Worm (Caenorhabditis elegans): ENCODE results near the gene nlp-31.

The nlp-31 gene

DNA sequence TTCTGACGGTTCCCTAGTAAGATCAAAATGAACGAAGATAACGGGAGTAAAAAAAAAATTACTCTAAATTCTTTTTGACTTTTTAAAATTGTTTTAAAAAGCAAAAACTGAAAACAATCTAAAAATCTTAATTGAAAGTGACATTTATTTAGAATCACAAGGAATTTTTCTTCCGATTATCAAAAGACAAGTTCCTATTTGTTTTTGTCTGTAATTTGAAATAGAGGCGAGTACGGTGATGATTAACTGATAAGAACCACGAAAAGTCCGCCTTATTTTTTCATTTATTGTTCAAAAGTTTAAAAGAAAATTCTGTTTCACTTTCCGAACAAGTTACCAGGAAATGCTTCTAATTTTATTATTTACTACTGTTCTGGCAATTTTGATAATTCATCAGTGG is 30.1 kb upstream of the nlp-31 start, which contains the start of gene dach-1:
TSS of gene dach-1 (plus strand) at position 301 of the 400 bp plus-strand sequence.
- TF ChIP-seq ceh-82 (tag; optimal IDR thresholded peaks at IDR 0.05) (no peak), lin-39 (tag; optimal IDR thresholded peaks at IDR 0.05) (no peak), elt-2 (tag; optimal IDR thresholded peaks at IDR 0.05) (no peak), egl-5 (tag; optimal IDR thresholded peaks at IDR 0.05) (no peak), mdl-1 (tag; optimal IDR thresholded peaks at IDR 0.05) (no peak), unc-39 (tag; optimal IDR thresholded peaks at IDR 0.05) (no peak), aly-2 (tag; optimal IDR thresholded peaks at IDR 0.05) (no peak), lin-15B (tag; optimal IDR thresholded peaks at IDR 0.05) (no peak), ceh-9 (tag; optimal IDR thresholded peaks at IDR 0.05) (no peak)

DNA sequence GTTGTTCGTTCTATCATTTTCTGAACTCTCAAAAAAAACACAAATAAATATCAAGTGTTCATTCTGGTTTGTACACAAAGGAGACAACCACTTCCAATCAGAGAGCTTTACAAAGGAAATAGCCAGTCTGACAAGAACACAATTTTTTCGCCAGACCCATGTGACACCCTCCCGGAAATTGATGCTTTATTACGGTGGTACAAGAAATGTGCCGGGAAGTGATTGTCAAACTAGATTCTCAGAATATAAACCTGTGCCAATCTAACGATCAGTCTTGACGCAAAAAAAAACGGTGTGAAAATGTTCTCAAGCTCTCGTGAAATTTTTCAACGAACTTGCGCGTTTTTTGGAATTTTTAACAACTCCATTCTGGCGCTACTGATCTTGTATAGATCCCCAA is 26.1 kb upstream of the nlp-31 start, which contains the start of gene str-247:
TSS of gene str-247 (plus strand) at position 301 of the 400 bp plus-strand sequence.
- TF ChIP-seq nhr-11 (tag; optimal IDR thresholded peaks at IDR 0.05) (no peak), lsy-12 (tag; optimal IDR thresholded peaks at IDR 0.05) (no peak), nhr-43 (tag; optimal IDR thresholded peaks at IDR 0.05; ENCODE audit: poor library complexity, severe bottlenecking) (no peak), mdl-1 (tag; optimal IDR thresholded peaks at IDR 0.05) (no peak), egl-27 (tag; optimal IDR thresholded peaks at IDR 0.05) (no peak), lin-39 (tag; optimal IDR thresholded peaks at IDR 0.05) (no peak), nhr-77 (tag; optimal IDR thresholded peaks at IDR 0.05) (no peak), ztf-11 (tag; optimal IDR thresholded peaks at IDR 0.05) (no peak), zag-1 (tag; optimal IDR thresholded peaks at IDR 0.05) (no peak), ZK546.5 (tag; optimal IDR thresholded peaks at IDR 0.05) (no peak), ztf-4 (tag; optimal IDR thresholded peaks at IDR 0.05) (no peak), nhr-76 (tag; optimal IDR thresholded peaks at IDR 0.05) (no peak), nhr-237 (tag; optimal IDR thresholded peaks at IDR 0.05) (no peak)

DNA sequence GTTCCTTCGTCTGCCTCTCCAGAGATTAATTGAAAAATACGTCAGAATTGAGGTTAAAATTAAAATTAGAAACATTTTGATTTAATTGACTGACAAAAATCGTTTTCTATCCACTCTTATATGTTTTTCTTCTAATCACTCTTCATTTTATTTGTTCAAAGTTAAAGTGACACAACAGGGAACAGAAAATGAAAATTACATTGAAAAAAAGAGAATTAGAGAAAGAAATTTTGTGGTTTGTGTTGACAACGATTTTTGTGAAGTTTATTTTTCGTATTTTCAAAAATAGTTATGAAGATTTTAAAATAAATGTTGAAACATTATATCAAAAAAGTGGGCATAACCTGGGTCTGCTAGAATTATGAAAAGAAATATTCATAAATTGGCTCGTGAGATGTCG is 22.2 kb upstream of the nlp-31 start, which contains the start of gene cyp-34A5:
TSS of gene cyp-34A5 (minus strand) at position 101 of the 400 bp plus-strand sequence.
- no peak for TF ChIP-seq nhr-11 (tag; optimal IDR thresholded peaks at IDR 0.05)
- no peak for TF ChIP-seq lsy-12 (tag; optimal IDR thresholded peaks at IDR 0.05)
- no peak for TF ChIP-seq nhr-76 (tag; optimal IDR thresholded peaks at IDR 0.05)
- TF ChIP-seq nhr-67 (tag; optimal IDR thresholded peaks at IDR 0.05), result no peak
- TF ChIP-seq elt-3 (tag; optimal IDR thresholded peaks at IDR 0.05), result no peak
- TF ChIP-seq aly-2 (tag; optimal IDR thresholded peaks at IDR 0.05), result no peak
- TF ChIP-seq nhr-23 (tag; optimal IDR thresholded peaks at IDR 0.05), result no peak
- no peak for TF ChIP-seq ztf-11 (tag; optimal IDR thresholded peaks at IDR 0.05)
- no peak for TF ChIP-seq fos-1 (tag; optimal IDR thresholded peaks at IDR 0.05)
- TF ChIP-seq elt-1 (tag; optimal IDR thresholded peaks at IDR 0.05), result no peak
- TF ChIP-seq jun-1 (tag; optimal IDR thresholded peaks at IDR 0.05), result no peak
- TF ChIP-seq nhr-77 (tag; optimal IDR thresholded peaks at IDR 0.05), result no peak
- TF ChIP-seq fkh-10 (GFP tag; optimal IDR thresholded peaks at IDR 0.05), result no peak
- no peak for TF ChIP-seq tbx-2 (tag; optimal IDR thresholded peaks at IDR 0.05)
- TF ChIP-seq snpc-4 (tag; optimal IDR thresholded peaks at IDR 0.05), result no peak
- TF ChIP-seq ZK546.5 (tag; optimal IDR thresholded peaks at IDR 0.05), result no peak
- TF ChIP-seq lin-39 (tag; optimal IDR thresholded peaks at IDR 0.05), result no peak
- TF ChIP-seq ceh-16 (tag; optimal IDR thresholded peaks at IDR 0.05), result no peak
- TF ChIP-seq sea-2 (GFP tag; optimal IDR thresholded peaks at IDR 0.05), result no peak

DNA sequence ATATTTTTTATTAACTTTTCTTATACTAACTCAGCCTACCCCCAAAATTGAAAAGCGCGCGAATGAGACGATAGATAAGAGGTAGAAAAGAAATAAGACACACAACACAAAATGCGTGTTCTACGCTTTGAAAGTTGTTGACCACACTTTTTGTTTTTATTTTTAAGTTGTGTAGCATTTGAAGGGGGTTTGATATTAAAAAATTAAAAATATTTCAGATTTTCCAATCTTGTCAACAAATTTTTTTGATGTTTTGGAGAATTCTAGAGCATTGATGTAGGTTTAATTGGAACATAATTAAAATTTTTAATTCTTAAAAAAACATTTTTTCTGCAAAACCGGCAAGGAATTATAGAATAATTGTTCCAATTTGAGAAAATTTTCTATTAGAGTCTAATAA is 18.6 kb upstream of the nlp-31 start, which contains the start of gene cyp-34A6:
TSS of gene cyp-34A6 (minus strand) at position 101 of the 400 bp plus-strand sequence.
- TF ChIP-seq pha-4 (tag; optimal IDR thresholded peaks at IDR 0.05) (peak; percentile 17), nhr-23 (tag; optimal IDR thresholded peaks at IDR 0.05) (no peak), egl-5 (tag; optimal IDR thresholded peaks at IDR 0.05) (no peak)

DNA sequence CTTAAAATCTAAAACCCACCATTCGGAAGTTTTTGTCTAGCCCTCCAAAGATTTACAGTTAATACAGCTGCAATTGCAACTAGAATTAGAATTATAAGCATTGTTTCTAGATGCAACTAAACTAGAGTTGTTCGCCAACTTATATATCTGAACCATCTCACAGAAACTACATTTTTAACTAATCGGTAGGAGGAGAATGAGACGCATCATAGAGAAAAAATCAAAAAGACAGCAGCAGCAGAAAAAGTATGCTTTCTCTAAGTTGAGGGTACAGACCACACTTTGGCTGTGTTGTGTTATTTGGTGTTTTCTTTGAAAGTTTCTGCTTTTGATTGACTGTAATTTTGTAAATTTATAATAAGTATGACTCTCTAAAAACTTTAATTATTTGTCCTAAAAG is 16.1 kb upstream of the nlp-31 start, which contains the start of gene cyp-34A7:
TSS of gene cyp-34A7 (minus strand) at position 101 of the 400 bp plus-strand sequence.
- TF ChIP-seq hmg-11 (tag; optimal IDR thresholded peaks at IDR 0.05) (no peak), elt-1 (tag; optimal IDR thresholded peaks at IDR 0.05) (no peak), ama-1 (optimal IDR thresholded peaks at IDR 0.05) (no peak), nhr-23 (tag; optimal IDR thresholded peaks at IDR 0.05) (no peak), fkh-2 (tag; optimal IDR thresholded peaks at IDR 0.05) (no peak), ZK546.5 (tag; optimal IDR thresholded peaks at IDR 0.05) (no peak), zag-1 (tag; optimal IDR thresholded peaks at IDR 0.05) (no peak), ztf-11 (tag; optimal IDR thresholded peaks at IDR 0.05) (no peak), nhr-12 (tag; optimal IDR thresholded peaks at IDR 0.05) (no peak), lin-15B (tag; optimal IDR thresholded peaks at IDR 0.05) (no peak), eor-1 (tag; optimal IDR thresholded peaks at IDR 0.05) (no peak), lin-39 (tag; optimal IDR thresholded peaks at IDR 0.05) (no peak), mdl-1 (tag; optimal IDR thresholded peaks at IDR 0.05) (no peak), tbx-2 (tag; optimal IDR thresholded peaks at IDR 0.05) (no peak), mml-1 (tag; optimal IDR thresholded peaks at IDR 0.05) (no peak)
